Worm (Caenorhabditis elegans): Measurements from ENCODE around the gene fbxa-36.

DNA sequence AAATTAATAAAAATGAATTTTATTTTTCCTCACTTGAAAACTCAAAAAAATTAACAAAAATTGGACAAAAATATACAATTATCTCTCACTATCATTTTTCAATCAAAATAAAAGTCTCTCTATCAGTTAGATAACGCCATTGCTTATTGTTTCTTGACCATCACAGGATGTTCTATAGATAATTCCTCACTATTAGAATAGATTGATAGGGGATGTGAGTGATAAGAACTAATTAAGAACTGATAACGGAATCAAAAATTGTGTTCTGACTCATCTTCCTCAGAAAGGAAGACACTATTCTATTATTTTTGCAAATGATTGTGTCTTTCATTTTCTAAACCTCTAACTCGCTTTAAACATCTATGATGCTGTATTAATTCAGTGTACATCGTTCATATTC is 3.9 kb downstream of the fbxa-36 start:
- TF ChIP-seq B0310.2 (tag; optimal IDR thresholded peaks at IDR 0.05) = no peak
- no peak for TF ChIP-seq ceh-13 (GFP tag; optimal IDR thresholded peaks at IDR 0.05)
- TF ChIP-seq ceh-36 (tag; optimal IDR thresholded peaks at IDR 0.05) = no peak
